Worm (Caenorhabditis elegans): ENCODE data around the gene F20B6.6.
"Not testable (repeated sequence)": the region's sequence is repeated elsewhere in the genome, so short reads cannot be mapped to it uniquely, and the experiment has no call there.

F20B6.6 gene

DNA sequence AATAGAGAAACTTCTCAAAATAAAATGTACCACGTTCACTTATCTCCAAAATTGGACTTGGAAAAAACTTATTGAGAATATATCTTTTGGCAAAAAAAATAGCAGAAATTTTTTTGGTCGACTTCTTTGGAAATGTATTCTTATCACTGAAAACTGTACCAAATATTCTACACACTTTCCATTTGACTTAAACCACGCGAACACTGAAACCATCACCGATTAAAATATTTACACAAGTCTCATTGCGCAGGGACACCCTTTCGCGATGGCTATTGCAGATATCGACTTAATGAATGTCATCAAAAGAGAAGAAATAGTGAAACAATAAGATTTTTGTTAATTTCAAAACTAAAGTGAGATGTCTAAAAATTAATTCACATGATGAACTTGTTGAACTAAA is 6.5 kb upstream of the F20B6.6 start:
- TF ChIP-seq npax-4 (tag; optimal IDR thresholded peaks at IDR 0.05): no peak
- TF ChIP-seq ama-1 (optimal IDR thresholded peaks at IDR 0.05): no peak
- TF ChIP-seq unc-86 (tag; optimal IDR thresholded peaks at IDR 0.05): no peak
- TF ChIP-seq ceh-48 (tag; optimal IDR thresholded peaks at IDR 0.05): no peak
- no peak for TF ChIP-seq syd-9 (tag; optimal IDR thresholded peaks at IDR 0.05)
- TF ChIP-seq fkh-10 (GFP tag; optimal IDR thresholded peaks at IDR 0.05): no peak
- TF ChIP-seq unc-42 (tag; optimal IDR thresholded peaks at IDR 0.05): no peak
- TF ChIP-seq tbx-7 (tag; optimal IDR thresholded peaks at IDR 0.05): no peak
- TF ChIP-seq ref-2 (tag; optimal IDR thresholded peaks at IDR 0.05): no peak
- no peak for TF ChIP-seq tbx-2 (tag; optimal IDR thresholded peaks at IDR 0.05)
- TF ChIP-seq pha-4 (tag; optimal IDR thresholded peaks at IDR 0.05): no peak
- no peak for TF ChIP-seq madf-2 (tag; optimal IDR thresholded peaks at IDR 0.05)
- no peak for TF ChIP-seq ceh-9 (tag; optimal IDR thresholded peaks at IDR 0.05)
- no peak for TF ChIP-seq T23F11.4 (GFP tag; optimal IDR thresholded peaks at IDR 0.05)
- no peak for TF ChIP-seq pha-2 (tag; optimal IDR thresholded peaks at IDR 0.05)
- no peak for TF ChIP-seq sdc-2 (tag; optimal IDR thresholded peaks at IDR 0.05)
- TF ChIP-seq ceh-24 (tag; optimal IDR thresholded peaks at IDR 0.05): no peak

DNA sequence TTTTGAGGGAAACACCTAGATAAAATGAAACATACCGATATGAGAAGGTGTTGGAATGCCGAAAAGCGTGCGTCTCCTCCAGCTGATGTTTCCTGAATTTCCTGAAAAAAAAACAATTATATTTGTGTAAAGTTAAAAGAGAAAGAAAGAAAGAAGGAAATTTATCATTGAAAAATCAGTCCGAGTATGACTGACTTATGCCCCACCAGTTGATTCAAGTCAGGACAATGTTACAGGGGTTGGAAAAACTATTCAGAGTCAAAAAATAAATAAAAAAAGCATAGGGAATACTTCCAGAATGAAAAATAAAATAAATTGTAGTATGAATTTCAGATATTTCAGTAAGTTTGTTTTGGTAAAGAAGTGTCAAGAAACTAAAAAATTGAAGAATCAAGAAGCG is 5.4 kb upstream of the F20B6.6 start, which contains the start of gene F20B6.9:
F20B6.9 (minus strand) TSS at position 101 of the 400 bp plus-strand sequence.
- not testable (repeated sequence) for TF ChIP-seq hlh-30 (tag; optimal IDR thresholded peaks at IDR 0.05; ENCODE audit: insufficient read depth); sox-2 (GFP tag; IDR thresholded peaks at IDR 0.05); fkh-6 (tag; optimal IDR thresholded peaks at IDR 0.05)

DNA sequence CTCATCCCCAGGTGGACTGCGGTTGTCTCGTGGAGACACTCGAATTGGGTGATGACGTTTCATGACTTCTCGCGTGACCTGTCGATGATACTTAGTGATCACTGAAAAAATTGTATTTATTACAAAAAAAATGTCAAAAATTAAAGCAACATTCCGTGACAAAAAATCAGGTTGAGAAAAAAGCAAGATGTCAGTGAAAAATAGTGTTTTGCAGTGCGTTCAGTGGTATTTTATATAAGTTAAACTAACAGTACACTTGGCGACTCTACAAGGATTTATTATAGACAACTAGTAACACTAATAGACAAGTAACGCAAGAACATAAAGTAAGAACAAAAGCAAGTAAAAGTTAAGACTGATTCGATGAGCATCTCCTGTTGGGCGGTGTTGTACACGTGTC is 2.2 kb downstream of the F20B6.6 start, which contains the start of gene F20B6.5:
F20B6.5 (minus strand) TSS at position 101 of the 400 bp plus-strand sequence.
- TF ChIP-seq ceh-31 (tag; optimal IDR thresholded peaks at IDR 0.05); T23F11.4 (GFP tag; optimal IDR thresholded peaks at IDR 0.05); tbx-2 (tag; optimal IDR thresholded peaks at IDR 0.05): not testable (repeated sequence)

DNA sequence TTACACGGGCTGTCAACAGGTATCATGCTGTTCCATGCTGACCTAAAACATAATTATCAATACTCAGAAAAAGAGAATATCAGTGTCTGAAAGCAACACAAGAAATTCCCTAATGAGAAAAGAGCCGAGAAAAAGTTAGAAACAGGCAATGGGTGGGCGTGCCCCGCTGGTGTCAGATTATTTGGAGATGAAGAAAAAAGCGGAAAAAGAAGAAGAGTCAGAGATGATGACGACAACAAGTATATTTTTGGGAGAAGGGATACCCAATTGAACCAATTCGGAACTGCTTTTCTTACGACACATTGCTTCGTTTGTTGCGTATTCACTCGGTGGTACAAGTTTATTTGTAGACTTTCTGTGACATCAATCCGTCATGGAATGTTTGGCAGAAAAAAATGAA is 5.6 kb downstream of the F20B6.6 start, which contains the start of gene F20B6.4:
F20B6.4 (minus strand) TSS at position 101 of the 400 bp plus-strand sequence.
- no peak for TF ChIP-seq unc-55 (GFP tag; optimal IDR thresholded peaks at IDR 0.05)
- no peak for TF ChIP-seq hlh-8 (tag; optimal IDR thresholded peaks at IDR 0.05)
- TF ChIP-seq unc-42 (tag; optimal IDR thresholded peaks at IDR 0.05): no peak
- no peak for TF ChIP-seq K02D7.2 (tag; optimal IDR thresholded peaks at IDR 0.05)
- TF ChIP-seq nhr-11 (tag; optimal IDR thresholded peaks at IDR 0.05): no peak
- TF ChIP-seq C38D4.7 (GFP tag; optimal IDR thresholded peaks at IDR 0.05): no peak
- no peak for TF ChIP-seq tbx-2 (tag; optimal IDR thresholded peaks at IDR 0.05)
- TF ChIP-seq nfya-1 (tag; optimal IDR thresholded peaks at IDR 0.05): no peak
- no peak for TF ChIP-seq pat-9 (tag; optimal IDR thresholded peaks at IDR 0.05)
- no peak for TF ChIP-seq ama-1 (optimal IDR thresholded peaks at IDR 0.05)
- TF ChIP-seq C08G9.2 (tag; optimal IDR thresholded peaks at IDR 0.05): no peak
- no peak for TF ChIP-seq pros-1 (tag; optimal IDR thresholded peaks at IDR 0.05)
- no peak for TF ChIP-seq odd-2 (tag; optimal IDR thresholded peaks at IDR 0.05)

DNA sequence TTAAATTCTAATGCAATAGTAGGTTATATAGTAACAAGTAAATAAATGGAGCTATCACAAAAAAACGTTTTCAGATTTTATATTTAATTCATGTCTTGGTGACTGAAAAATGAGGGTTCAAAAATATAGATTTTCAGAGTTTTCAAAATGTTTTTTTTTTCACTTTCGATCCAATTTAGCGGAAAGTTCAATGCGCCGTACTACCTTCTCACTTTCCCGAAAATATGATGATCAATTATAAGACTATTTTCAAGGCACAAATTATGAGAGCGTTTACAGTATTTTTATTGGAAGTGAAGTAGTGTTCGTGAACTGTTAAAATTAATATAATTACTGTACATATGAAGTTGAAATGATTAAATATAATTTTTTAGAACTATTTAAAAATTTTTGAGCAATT is 8.9 kb downstream of the F20B6.6 start:
- TF ChIP-seq npax-4 (tag; optimal IDR thresholded peaks at IDR 0.05) (no peak), ceh-48 (tag; optimal IDR thresholded peaks at IDR 0.05) (no peak), F13H6.1 (tag; optimal IDR thresholded peaks at IDR 0.05) (no peak), dmd-4 (tag; optimal IDR thresholded peaks at IDR 0.05; ENCODE audit: borderline replicate concordance) (no peak), elt-2 (tag; optimal IDR thresholded peaks at IDR 0.05) (no peak), ets-4 (tag; optimal IDR thresholded peaks at IDR 0.05) (no peak), T23F11.4 (GFP tag; optimal IDR thresholded peaks at IDR 0.05) (no peak), unc-42 (tag; optimal IDR thresholded peaks at IDR 0.05) (no peak), ceh-24 (tag; optimal IDR thresholded peaks at IDR 0.05) (no peak)

All from whole organism, late embryonic.